Fruit fly (Drosophila melanogaster): ENCODE measurements around the gene CG4757.
A peak's percentile ranks its signal among the peaks of the same experiment; 100 is the strongest.

Gene CG4757

dm6 chr3R:11153799-11154273 lies 7.2 kb upstream of the CG4757 start, which contains the start of gene Ugt302K1:
Gene Ugt302K1, minus strand, starts transcription at chr3R:11153849.
- TF ChIP-seq bab1 (GFP tag; optimal IDR thresholded peaks at IDR 0.05) (peak; percentile 62), tj (GFP tag; optimal IDR thresholded peaks at IDR 0.05) (peak; percentile 29), CG14711 (tag; optimal IDR thresholded peaks at IDR 0.05) (peak; percentile 48), CG7101 (tag; optimal IDR thresholded peaks at IDR 0.05) (peak; percentile 13), CG5204 (GFP tag; optimal IDR thresholded peaks at IDR 0.05) (no peak), CG11617 (GFP tag; optimal IDR thresholded peaks at IDR 0.05) (no peak), kay (GFP tag; ENCODE audit: borderline replicate concordance) (peak; percentile 29)

dm6 chr3R:11154576-11155113 lies 6.4 kb upstream of the CG4757 start, which contains the start of gene Ugt302E1:
Gene Ugt302E1, plus strand, starts transcription at chr3R:11154626.
- peak; percentile 82 for TF ChIP-seq cic (GFP tag; optimal IDR thresholded peaks at IDR 0.05)
- no peak for TF ChIP-seq pad (GFP tag; optimal IDR thresholded peaks at IDR 0.05)

- TF ChIP-seq kay (GFP tag; ENCODE audit: borderline replicate concordance) (peak; percentile 62), pad (GFP tag; optimal IDR thresholded peaks at IDR 0.05) (peak; percentile 21), CG5204 (GFP tag; optimal IDR thresholded peaks at IDR 0.05) (no peak), tj (GFP tag; optimal IDR thresholded peaks at IDR 0.05) (peak; percentile 26), cnc (optimal IDR thresholded peaks at IDR 0.05) (peak in 1 of 2 experiments; percentile 37), CG7045 (GFP tag; optimal IDR thresholded peaks at IDR 0.05) (no peak), Hr96 (GFP tag; optimal IDR thresholded peaks at IDR 0.05) (no peak), CG7101 (tag; optimal IDR thresholded peaks at IDR 0.05) (peak; percentile 30), CG33017 (tag; optimal IDR thresholded peaks at IDR 0.05) (peak; percentile 37), CG1620 (GFP tag; optimal IDR thresholded peaks at IDR 0.05) (no peak), Clk (GFP tag; optimal IDR thresholded peaks at IDR 0.05) (no peak), cic (GFP tag; optimal IDR thresholded peaks at IDR 0.05) (peak; percentile 63), ovo (GFP tag; optimal IDR thresholded peaks at IDR 0.05) (peak; percentile 16), bab1 (GFP tag; optimal IDR thresholded peaks at IDR 0.05) (peak; percentile 4), Crg-1 (GFP tag; optimal IDR thresholded peaks at IDR 0.05) (peak; percentile 7), CG14711 (tag; optimal IDR thresholded peaks at IDR 0.05) (no peak), CG11617 (GFP tag; optimal IDR thresholded peaks at IDR 0.05) (no peak), CG12768 (GFP tag; optimal IDR thresholded peaks at IDR 0.05) (peak; percentile 31), Mnt (GFP tag; optimal IDR thresholded peaks at IDR 0.05) (peak; percentile 57), toe (GFP tag; optimal IDR thresholded peaks at IDR 0.05) (no peak)
Measured at dm6 chr3R:11156858-11157257, 4.1 kb upstream of the CG4757 start, which contains the start of gene Ugt302C1. Gene Ugt302C1, plus strand, starts transcription at chr3R:11157098.

dm6 chr3R:11165974-11166373 lies 5.0 kb downstream of the CG4757 start, which contains the start of gene Ugt35E1:
Gene Ugt35E1, minus strand, starts transcription at chr3R:11166074.
- TF ChIP-seq Clk (GFP tag; optimal IDR thresholded peaks at IDR 0.05) = no peak
- no peak for TF ChIP-seq toe (GFP tag; optimal IDR thresholded peaks at IDR 0.05)
- no peak for TF ChIP-seq CG11617 (GFP tag; optimal IDR thresholded peaks at IDR 0.05)
- no peak for TF ChIP-seq CG33017 (tag; optimal IDR thresholded peaks at IDR 0.05)
- no peak for TF ChIP-seq CG14711 (tag; optimal IDR thresholded peaks at IDR 0.05)
- no peak for TF ChIP-seq pad (GFP tag; optimal IDR thresholded peaks at IDR 0.05)
- TF ChIP-seq CG7045 (GFP tag; optimal IDR thresholded peaks at IDR 0.05) = no peak
- TF ChIP-seq ovo (GFP tag; optimal IDR thresholded peaks at IDR 0.05) = no peak
- TF ChIP-seq Hr96 (GFP tag; optimal IDR thresholded peaks at IDR 0.05) = no peak
- no peak for TF ChIP-seq bab1 (GFP tag; optimal IDR thresholded peaks at IDR 0.05)
- TF ChIP-seq CG12768 (GFP tag; optimal IDR thresholded peaks at IDR 0.05) = no peak
- no peak for TF ChIP-seq CG7101 (tag; optimal IDR thresholded peaks at IDR 0.05)
- TF ChIP-seq tj (GFP tag; optimal IDR thresholded peaks at IDR 0.05) = no peak
- no peak for TF ChIP-seq Mnt (GFP tag; optimal IDR thresholded peaks at IDR 0.05)
- TF ChIP-seq Crg-1 (GFP tag; optimal IDR thresholded peaks at IDR 0.05) = no peak
- TF ChIP-seq cnc (optimal IDR thresholded peaks at IDR 0.05) = no peak
- TF ChIP-seq CG1620 (GFP tag; optimal IDR thresholded peaks at IDR 0.05) = no peak

dm6 chr3R:11167931-11168465 lies 7.0 kb downstream of the CG4757 start, which contains the start of gene Ugt35E2:
Gene Ugt35E2, minus strand, starts transcription at chr3R:11167981.
- no peak for TF ChIP-seq Clk (GFP tag; optimal IDR thresholded peaks at IDR 0.05)
- no peak for TF ChIP-seq bab1 (GFP tag; optimal IDR thresholded peaks at IDR 0.05)
- no peak for TF ChIP-seq ovo (GFP tag; optimal IDR thresholded peaks at IDR 0.05)
- TF ChIP-seq CG11617 (GFP tag; optimal IDR thresholded peaks at IDR 0.05) = no peak
- no peak for TF ChIP-seq CG7045 (GFP tag; optimal IDR thresholded peaks at IDR 0.05)
- TF ChIP-seq CG7101 (tag; optimal IDR thresholded peaks at IDR 0.05) = no peak
- no peak for TF ChIP-seq CG5204 (GFP tag; optimal IDR thresholded peaks at IDR 0.05)
- no peak for TF ChIP-seq CG33017 (tag; optimal IDR thresholded peaks at IDR 0.05)
- no peak for TF ChIP-seq kay (GFP tag; ENCODE audit: borderline replicate concordance)
- TF ChIP-seq cic (GFP tag; optimal IDR thresholded peaks at IDR 0.05) = no peak

- TF ChIP-seq CG7045 (GFP tag; optimal IDR thresholded peaks at IDR 0.05) = no peak
- no peak for TF ChIP-seq Crg-1 (GFP tag; optimal IDR thresholded peaks at IDR 0.05)
- TF ChIP-seq CG33017 (tag; optimal IDR thresholded peaks at IDR 0.05) = peak; percentile 17
- TF ChIP-seq cnc (optimal IDR thresholded peaks at IDR 0.05) = no peak
- no peak for TF ChIP-seq pad (GFP tag; optimal IDR thresholded peaks at IDR 0.05)
- TF ChIP-seq cic (GFP tag; optimal IDR thresholded peaks at IDR 0.05) = peak; percentile 44
- TF ChIP-seq Hr96 (GFP tag; optimal IDR thresholded peaks at IDR 0.05) = no peak
- peak; percentile 68 for TF ChIP-seq kay (GFP tag; ENCODE audit: borderline replicate concordance)
- peak; percentile 39 for TF ChIP-seq CG5204 (GFP tag; optimal IDR thresholded peaks at IDR 0.05)
- peak; percentile 49 for TF ChIP-seq CG12768 (GFP tag; optimal IDR thresholded peaks at IDR 0.05)
- peak; percentile 26 for TF ChIP-seq CG11617 (GFP tag; optimal IDR thresholded peaks at IDR 0.05)
- peak; percentile 21 for TF ChIP-seq CG7101 (tag; optimal IDR thresholded peaks at IDR 0.05)
- peak; percentile 15 for TF ChIP-seq toe (GFP tag; optimal IDR thresholded peaks at IDR 0.05)
- TF ChIP-seq bab1 (GFP tag; optimal IDR thresholded peaks at IDR 0.05) = no peak
Measured at dm6 chr3R:11170146-11170545, 9.1 kb downstream of the CG4757 start, which contains the start of gene Ugt35B1. Gene Ugt35B1, minus strand, starts transcription at chr3R:11170246.
